Worm (Caenorhabditis elegans) whole organism, L2 larva: Measurements from ENCODE around the gene pcyt-1.

Experiments used
- C34F6.9 ChIP-seq: fragments of 150-350 bp; optimal IDR thresholded peaks from 2 replicates; lab custom pipeline; 2014; ENCODE audit warnings: missing biosample characterization, missing genetic modification characterization
- Y55F3AM.14 ChIP-seq: fragments of 200-800 bp; sonication (Bioruptor generic); optimal IDR thresholded peaks from 2 replicates; lab custom pipeline; 2018; ENCODE audit warnings: mild to moderate bottlenecking, missing genetic modification characterization, missing compliant biosample characterization
- ZK546.5 ChIP-seq: sonication (generic microtip); optimal IDR thresholded peaks from 2 replicates; lab custom pipeline; 2017; ENCODE audit warnings: missing biosample characterization, missing genetic modification characterization
- alr-1 ChIP-seq: fragments of 150-350 bp; optimal IDR thresholded peaks from 2 replicates; lab custom pipeline; 2014; ENCODE audit warnings: missing biosample characterization, missing genetic modification characterization
- blmp-1 ChIP-seq: sonication (generic microtip); optimal IDR thresholded peaks from 2 replicates; lab custom pipeline; 2017; ENCODE audit warnings: missing genetic modification characterization, mild to moderate bottlenecking, missing compliant biosample characterization, antibody characterized with exemption, moderate library complexity; ENCODE audit not compliant: insufficient read depth
- ceh-16 ChIP-seq: fragments of 150-350 bp; optimal IDR thresholded peaks from 2 replicates; lab custom pipeline; 2014; ENCODE audit warnings: missing biosample characterization, missing genetic modification characterization
- ceh-82 ChIP-seq: fragments of 150-350 bp; optimal IDR thresholded peaks from 2 replicates; lab custom pipeline; 2014; ENCODE audit warnings: missing biosample characterization, missing genetic modification characterization
- crh-2 ChIP-seq: sonication (generic microtip); optimal IDR thresholded peaks from 2 replicates; lab custom pipeline; 2017; ENCODE audit warnings: missing biosample characterization, missing genetic modification characterization
- dmd-4 ChIP-seq: sonication (generic microtip); optimal IDR thresholded peaks from 2 replicates; lab custom pipeline; 2017; ENCODE audit warnings: missing biosample characterization, missing genetic modification characterization
- egl-27 ChIP-seq: sonication (generic microtip); optimal IDR thresholded peaks from 3 replicates; lab custom pipeline; 2017; ENCODE audit warnings: missing biosample characterization, missing genetic modification reagents, missing genetic modification characterization
- elt-1 ChIP-seq: fragments of 150-350 bp; optimal IDR thresholded peaks from 2 replicates; lab custom pipeline; 2014; ENCODE audit warnings: missing biosample characterization, missing genetic modification characterization
- elt-3 ChIP-seq: sonication (generic microtip); optimal IDR thresholded peaks from 2 replicates; lab custom pipeline; 2017; ENCODE audit warnings: missing biosample characterization, missing genetic modification characterization
- fos-1 ChIP-seq: fragments of 150-350 bp; optimal IDR thresholded peaks from 2 replicates; lab custom pipeline; 2014; ENCODE audit warnings: missing biosample characterization, missing genetic modification characterization
- gmeb-1 ChIP-seq: fragments of 150-350 bp; optimal IDR thresholded peaks from 2 replicates; lab custom pipeline; 2014; ENCODE audit warnings: missing biosample characterization, missing genetic modification characterization
- lin-11 ChIP-seq: fragments of 150-350 bp; sonication (generic microtip); optimal IDR thresholded peaks from 2 replicates; lab custom pipeline; 2014; ENCODE audit warnings: missing biosample characterization, missing genetic modification characterization, inconsistent platforms, mixed read lengths
- lin-13 ChIP-seq: fragments of 150-350 bp; optimal IDR thresholded peaks from 2 replicates; lab custom pipeline; 2014; ENCODE audit warnings: missing biosample characterization, missing genetic modification reagents, missing genetic modification characterization
- lsy-2 ChIP-seq, 2 experiments: fragments of 150-350 bp in 1 of 2; sonication (generic microtip) in 1 of 2; optimal IDR thresholded peaks; 2 replicates each; lab custom pipeline; 2014 to 2017; ENCODE audit warnings: missing biosample characterization in 2 of 2, missing genetic modification characterization in 2 of 2
- mab-5 ChIP-seq: fragments of 150-350 bp; optimal IDR thresholded peaks from 2 replicates; lab custom pipeline; 2014; ENCODE audit warnings: missing biosample characterization, missing genetic modification characterization
- mbf-1 ChIP-seq: sonication (generic microtip); optimal IDR thresholded peaks from 2 replicates; lab custom pipeline; 2017; ENCODE audit warnings: missing biosample characterization, missing genetic modification characterization
- mdl-1 ChIP-seq, 2 experiments: fragments of 150-350 bp in 1 of 2; sonication (generic microtip) in 1 of 2; optimal IDR thresholded peaks; 2 replicates each; lab custom pipeline; 2017; ENCODE audit warnings: missing biosample characterization in 2 of 2, missing genetic modification characterization in 2 of 2
- nhr-12 ChIP-seq: fragments of 150-350 bp; optimal IDR thresholded peaks from 2 replicates; lab custom pipeline; 2014; ENCODE audit warnings: missing biosample characterization, missing genetic modification characterization
- nhr-129 ChIP-seq: fragments of 150-350 bp; optimal IDR thresholded peaks from 2 replicates; lab custom pipeline; 2014; ENCODE audit warnings: missing biosample characterization, missing genetic modification characterization
- nhr-21 ChIP-seq: fragments of 150-350 bp; optimal IDR thresholded peaks from 2 replicates; lab custom pipeline; 2014; ENCODE audit warnings: missing biosample characterization, missing genetic modification characterization
- nhr-237 ChIP-seq: fragments of 150-350 bp; optimal IDR thresholded peaks from 2 replicates; lab custom pipeline; 2014; ENCODE audit warnings: missing biosample characterization, missing genetic modification characterization
- nhr-25 ChIP-seq: fragments of 150-350 bp; sonication (generic microtip); optimal IDR thresholded peaks from 3 replicates; lab custom pipeline; 2014; ENCODE audit warnings: missing biosample characterization, missing genetic modification characterization
- nhr-6 ChIP-seq: fragments of 150-350 bp; optimal IDR thresholded peaks from 2 replicates; lab custom pipeline; 2014; ENCODE audit warnings: missing biosample characterization, missing genetic modification characterization
- nhr-77 ChIP-seq: fragments of 150-350 bp; optimal IDR thresholded peaks from 2 replicates; lab custom pipeline; 2014; ENCODE audit warnings: missing biosample characterization, missing genetic modification characterization
- peb-1 ChIP-seq: fragments of 150-350 bp; optimal IDR thresholded peaks from 2 replicates; lab custom pipeline; 2014; ENCODE audit warnings: missing biosample characterization, missing genetic modification characterization
- sem-4 ChIP-seq: fragments of 150-350 bp; optimal IDR thresholded peaks from 2 replicates; lab custom pipeline; 2014; ENCODE audit warnings: missing biosample characterization, missing genetic modification reagents, missing genetic modification characterization
- skn-1 ChIP-seq: sonication (generic microtip); optimal IDR thresholded peaks from 2 replicates; lab custom pipeline; 2017; ENCODE audit warnings: missing biosample characterization, missing genetic modification characterization
- sma-3 ChIP-seq: sonication (generic microtip); optimal IDR thresholded peaks from 2 replicates; lab custom pipeline; 2016; ENCODE audit warnings: missing genetic modification reagents, missing genetic modification characterization, missing compliant biosample characterization
- sma-9 ChIP-seq, 2 experiments: fragments of 150-350 bp in 1 of 2; sonication (generic microtip) in 1 of 2; optimal IDR thresholded peaks; 2 replicates each; lab custom pipeline; 2014 to 2016; ENCODE audit warnings: missing genetic modification characterization in 2 of 2, mild to moderate bottlenecking in 1 of 2, missing biosample characterization in 1 of 2, missing compliant biosample characterization in 1 of 2, missing genetic modification reagents in 1 of 2, moderate library complexity in 1 of 2
- unc-39 ChIP-seq: fragments of 150-350 bp; optimal IDR thresholded peaks from 2 replicates; lab custom pipeline; 2014; ENCODE audit warnings: missing biosample characterization, missing genetic modification characterization
- unc-55 ChIP-seq: fragments of 150-350 bp; sonication (generic microtip); optimal IDR thresholded peaks from 3 replicates; lab custom pipeline; 2014; ENCODE audit warnings: missing biosample characterization, missing genetic modification reagents, missing genetic modification characterization
- unc-62 ChIP-seq: fragments of 150-350 bp; optimal IDR thresholded peaks from 2 replicates; lab custom pipeline; 2014; ENCODE audit warnings: missing biosample characterization, missing genetic modification reagents, missing genetic modification characterization
- ztf-1 ChIP-seq: fragments of 200-800 bp; sonication (Bioruptor generic); conservative IDR thresholded peaks from 2 replicates; pipeline ENCODE4 v1.3.6; 2022; ENCODE audit warnings: missing genetic modification characterization, missing compliant biosample characterization
- ztf-11 ChIP-seq: sonication (generic microtip); optimal IDR thresholded peaks from 2 replicates; lab custom pipeline; 2017; ENCODE audit warnings: missing biosample characterization, missing genetic modification characterization

pcyt-1 gene

ce11 chrX:7583930-7584329 is 11.8 kb downstream of the pcyt-1 start:
- TF ChIP-seq sma-3 (GFP tag; lab: Kevin White, UChicago) (peak; percentile 10), sma-9 (GFP tag; optimal IDR thresholded peaks at IDR 0.05; lab: Kevin White, UChicago) (peak; percentile 19), sma-9 (tag; optimal IDR thresholded peaks at IDR 0.05; lab: Kevin White, UChicago) (no peak), nhr-129 (peak; percentile 9), elt-1 (no peak), unc-39 (no peak)

ce11 chrX:7585610-7586259 is 13.6 kb downstream of the pcyt-1 start, which contains the start of gene adt-2:
Gene adt-2, plus strand, starts transcription at chrX:7586209.
- TF ChIP-seq mdl-1 (tag; optimal IDR thresholded peaks at IDR 0.05; lab: Kevin White, UChicago) (no peak), C34F6.9 (tag; lab: Kevin White, UChicago) (no peak), ceh-82 (tag; lab: Kevin White, UChicago) (no peak), fos-1 (tag; lab: Kevin White, UChicago) (peak; percentile 24), nhr-12 (no peak), peb-1 (tag; lab: Kevin White, UChicago) (no peak), mbf-1 (tag; lab: Kevin White, UChicago) (no peak), unc-55 (GFP tag; lab: Kevin White, UChicago) (no peak), lin-11 (tag; lab: Kevin White, UChicago) (no peak), lin-13 (no peak), mab-5 (tag; lab: Kevin White, UChicago) (no peak), crh-2 (peak; percentile 27), skn-1 (tag; lab: Kevin White, UChicago) (no peak), alr-1 (tag; lab: Kevin White, UChicago) (no peak), egl-27 (tag; lab: Kevin White, UChicago) (no peak), ZK546.5 (tag; lab: Kevin White, UChicago) (no peak), gmeb-1 (tag; lab: Kevin White, UChicago) (no peak), sma-3 (GFP tag; lab: Kevin White, UChicago) (peak; percentile 16), nhr-25 (tag; lab: Kevin White, UChicago) (peak; percentile 79), nhr-77 (no peak), ceh-16 (tag; lab: Kevin White, UChicago) (no peak), ztf-11 (tag; lab: Kevin White, UChicago) (no peak), lsy-2 (tag; optimal IDR thresholded peaks at IDR 0.05; lab: Kevin White, UChicago) (peak in 1 of 2 experiments; percentile 22), unc-62 (GFP tag; lab: Kevin White, UChicago) (no peak), dmd-4 (no peak), elt-3 (tag; lab: Kevin White, UChicago) (no peak), nhr-21 (peak; percentile 57), nhr-237 (tag; lab: Kevin White, UChicago) (no peak), elt-1 (no peak), blmp-1 (tag; lab: Kevin White, UChicago) (peak; percentile 43), nhr-6 (tag; lab: Kevin White, UChicago) (no peak), nhr-129 (peak; percentile 15), ztf-1 (GFP tag; lab: Robert Waterston, UW) (no peak)

- TF ChIP-seq blmp-1 (tag; lab: Kevin White, UChicago) (peak; percentile 25), nhr-25 (tag; lab: Kevin White, UChicago) (peak; percentile 40), sma-3 (GFP tag; lab: Kevin White, UChicago) (peak; percentile 31), ztf-11 (tag; lab: Kevin White, UChicago) (no peak), C34F6.9 (tag; lab: Kevin White, UChicago) (no peak), sem-4 (tag; lab: Kevin White, UChicago) (no peak)
Observed at ce11 chrX:7586588-7586987, 14.4 kb downstream of the pcyt-1 start.

- TF ChIP-seq nhr-21 (peak; percentile 46), Y55F3AM.14 (GFP tag; lab: Kevin White, UChicago) (no peak), sma-9 (GFP tag; optimal IDR thresholded peaks at IDR 0.05; lab: Kevin White, UChicago) (no peak), sma-9 (tag; optimal IDR thresholded peaks at IDR 0.05; lab: Kevin White, UChicago) (no peak)
Observed at ce11 chrX:7587741-7588235, 15.6 kb downstream of the pcyt-1 start.
